Worm (Caenorhabditis elegans) whole organism, L2 larva: ENCODE data around the gene twk-4.

ENCODE experiments used
- egl-27 ChIP-seq: sonication (generic microtip); optimal IDR thresholded peaks from 3 replicates; lab custom pipeline; 2017; ENCODE audit warnings: missing biosample characterization, missing genetic modification reagents, missing genetic modification characterization
- zag-1 ChIP-seq: fragments of 150-350 bp; optimal IDR thresholded peaks from 2 replicates; lab custom pipeline; 2014; ENCODE audit warnings: missing biosample characterization, missing genetic modification characterization

ce11 chrII:9194195-9194594, at the start of gene twk-4:
- TF ChIP-seq zag-1 (tag; lab: Kevin White, UChicago): no peak
- no peak for TF ChIP-seq egl-27 (tag; lab: Kevin White, UChicago)
